Fruit fly (Drosophila melanogaster): ENCODE results near the gene CG1552.

DNA sequence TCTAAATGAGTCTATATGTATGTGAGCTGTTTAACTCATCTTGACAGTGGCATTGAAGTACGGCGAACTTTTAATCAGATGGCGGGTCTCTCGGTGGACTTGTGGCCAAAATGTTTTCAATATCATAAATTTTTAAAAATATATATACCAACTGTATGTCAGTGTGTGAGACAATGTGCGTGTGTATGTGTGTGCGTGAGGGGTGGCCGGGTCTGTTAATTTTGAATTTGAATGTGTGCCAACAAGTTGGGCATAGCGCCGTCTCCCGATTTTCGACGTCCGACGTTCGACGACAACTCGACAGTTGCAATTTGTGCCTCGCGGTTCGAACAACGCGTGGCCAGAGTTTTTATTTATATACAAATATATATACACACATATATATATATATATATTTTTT is 8.9 kb downstream of the CG1552 start, which contains the start of gene SmydA-4:
- no peak for TF ChIP-seq insv (optimal IDR thresholded peaks at IDR 0.05)
- no peak for TF ChIP-seq psq (optimal IDR thresholded peaks at IDR 0.05)
- TF ChIP-seq ttk (optimal IDR thresholded peaks at IDR 0.05), result no peak
- no peak for TF ChIP-seq h (optimal IDR thresholded peaks at IDR 0.05)

All from Kc167 (cell line).